Worm (Caenorhabditis elegans) whole organism, L3 larva: ENCODE data around the gene lron-5.

Source experiments
- aly-2 ChIP-seq: fragments of 150-350 bp; optimal IDR thresholded peaks from 2 replicates; lab custom pipeline; 2014; ENCODE audit warnings: missing biosample characterization, missing genetic modification characterization
- ama-1 ChIP-seq: fragments of 150-350 bp; optimal IDR thresholded peaks from 2 replicates; lab custom pipeline; 2018
- ceh-16 ChIP-seq: sonication (generic microtip); optimal IDR thresholded peaks from 2 replicates; lab custom pipeline; 2017; ENCODE audit warnings: missing biosample characterization, missing genetic modification characterization
- ceh-28 ChIP-seq: fragments of 150-350 bp; optimal IDR thresholded peaks from 2 replicates; lab custom pipeline; 2014; ENCODE audit warnings: missing biosample characterization, missing genetic modification reagents, missing genetic modification characterization
- ceh-82 ChIP-seq: fragments of 150-350 bp; optimal IDR thresholded peaks from 2 replicates; lab custom pipeline; 2014; ENCODE audit warnings: missing biosample characterization, missing genetic modification characterization
- ceh-9 ChIP-seq: sonication (generic microtip); optimal IDR thresholded peaks from 2 replicates; lab custom pipeline; 2018; ENCODE audit warnings: missing biosample characterization, missing genetic modification characterization
- egl-27 ChIP-seq: sonication (generic microtip); optimal IDR thresholded peaks from 4 replicates; lab custom pipeline; 2017; ENCODE audit warnings: missing biosample characterization, missing genetic modification reagents, missing genetic modification characterization
- elt-1 ChIP-seq: fragments of 150-350 bp; optimal IDR thresholded peaks from 2 replicates; lab custom pipeline; 2014; ENCODE audit warnings: missing biosample characterization, missing genetic modification characterization
- elt-2 ChIP-seq: sonication (generic microtip); optimal IDR thresholded peaks from 2 replicates; lab custom pipeline; 2016; ENCODE audit warnings: missing genetic modification reagents, mild to moderate bottlenecking, missing genetic modification characterization, missing compliant biosample characterization
- elt-3 ChIP-seq, 3 experiments: fragments of 150-350 bp in 1 of 3; sonication (generic microtip) in 2 of 3; optimal IDR thresholded peaks; 2 replicates in 2 of 3; 4 replicates in 1 of 3; lab custom pipeline; 2014 to 2017; ENCODE audit warnings: missing biosample characterization in 3 of 3, missing genetic modification characterization in 3 of 3
- eor-1 ChIP-seq, 2 experiments: fragments of 150-350 bp; optimal IDR thresholded peaks; 2 replicates each; lab custom pipeline; 2014 to 2018; ENCODE audit warnings: missing biosample characterization in 2 of 2, missing genetic modification characterization in 2 of 2
- fkh-10 ChIP-seq: sonication (generic microtip); optimal IDR thresholded peaks from 2 replicates; lab custom pipeline; 2017; ENCODE audit warnings: missing biosample characterization, missing genetic modification reagents, missing genetic modification characterization
- fkh-2 ChIP-seq: fragments of 150-350 bp; optimal IDR thresholded peaks from 2 replicates; lab custom pipeline; 2014; ENCODE audit warnings: missing biosample characterization, missing genetic modification reagents, missing genetic modification characterization
- fos-1 ChIP-seq: fragments of 150-350 bp; optimal IDR thresholded peaks from 2 replicates; lab custom pipeline; 2014; ENCODE audit warnings: missing biosample characterization, missing genetic modification characterization
- hmg-11 ChIP-seq: sonication (generic microtip); optimal IDR thresholded peaks from 2 replicates; lab custom pipeline; 2016; ENCODE audit warnings: missing genetic modification characterization, missing compliant biosample characterization
- jun-1 ChIP-seq: fragments of 150-350 bp; optimal IDR thresholded peaks from 2 replicates; lab custom pipeline; 2014; ENCODE audit warnings: missing biosample characterization, missing genetic modification reagents, missing genetic modification characterization
- lin-15B ChIP-seq: fragments of 150-350 bp; optimal IDR thresholded peaks from 2 replicates; lab custom pipeline; 2014; ENCODE audit warnings: missing biosample characterization, missing genetic modification characterization
- lin-39 ChIP-seq: fragments of 150-350 bp; optimal IDR thresholded peaks from 2 replicates; lab custom pipeline; 2018; ENCODE audit warnings: missing biosample characterization, missing genetic modification reagents, missing genetic modification characterization
- lsy-12 ChIP-seq: sonication (generic microtip); optimal IDR thresholded peaks from 2 replicates; lab custom pipeline; 2016; ENCODE audit warnings: mild to moderate bottlenecking, missing genetic modification characterization, missing compliant biosample characterization
- mdl-1 ChIP-seq: fragments of 150-350 bp; optimal IDR thresholded peaks from 2 replicates; lab custom pipeline; 2014; ENCODE audit warnings: missing biosample characterization, missing genetic modification characterization
- mml-1 ChIP-seq: fragments of 150-350 bp; sonication (generic microtip); optimal IDR thresholded peaks from 3 replicates; lab custom pipeline; 2014; ENCODE audit warnings: missing biosample characterization, missing genetic modification characterization
- nhr-11 ChIP-seq: fragments of 150-350 bp; optimal IDR thresholded peaks from 2 replicates; lab custom pipeline; 2014; ENCODE audit warnings: missing biosample characterization, missing genetic modification characterization
- nhr-12 ChIP-seq: fragments of 150-350 bp; optimal IDR thresholded peaks from 2 replicates; lab custom pipeline; 2014; ENCODE audit warnings: missing biosample characterization, missing genetic modification characterization
- nhr-23 ChIP-seq: fragments of 150-350 bp; optimal IDR thresholded peaks from 2 replicates; lab custom pipeline; 2014; ENCODE audit warnings: missing biosample characterization, missing genetic modification reagents, missing genetic modification characterization
- nhr-237 ChIP-seq: fragments of 150-350 bp; optimal IDR thresholded peaks from 2 replicates; lab custom pipeline; 2014; ENCODE audit warnings: missing biosample characterization, missing genetic modification characterization
- nhr-25 ChIP-seq: sonication (generic microtip); optimal IDR thresholded peaks from 2 replicates; lab custom pipeline; 2017; ENCODE audit warnings: missing biosample characterization, missing genetic modification characterization
- nhr-28 ChIP-seq: fragments of 150-350 bp; optimal IDR thresholded peaks from 2 replicates; lab custom pipeline; 2014; ENCODE audit warnings: missing biosample characterization, missing genetic modification characterization
- nhr-43 ChIP-seq: sonication (generic microtip); optimal IDR thresholded peaks from 2 replicates; lab custom pipeline; 2016; ENCODE audit warnings: mild to moderate bottlenecking, missing genetic modification characterization, missing compliant biosample characterization; ENCODE audit not compliant: poor library complexity, severe bottlenecking
- nhr-67 ChIP-seq: fragments of 150-350 bp; optimal IDR thresholded peaks from 2 replicates; lab custom pipeline; 2014; ENCODE audit warnings: missing biosample characterization, missing genetic modification characterization
- nhr-76 ChIP-seq: fragments of 150-350 bp; sonication (generic microtip); optimal IDR thresholded peaks from 5 replicates; lab custom pipeline; 2014; ENCODE audit warnings: missing biosample characterization, missing genetic modification characterization
- nhr-77 ChIP-seq: fragments of 150-350 bp; optimal IDR thresholded peaks from 2 replicates; lab custom pipeline; 2014; ENCODE audit warnings: missing biosample characterization, missing genetic modification characterization
- pha-4 ChIP-seq: fragments of 150-350 bp; optimal IDR thresholded peaks from 2 replicates; lab custom pipeline; 2014; ENCODE audit warnings: missing biosample characterization, missing genetic modification reagents, missing genetic modification characterization
- pqm-1 ChIP-seq: fragments of 150-350 bp; optimal IDR thresholded peaks from 2 replicates; lab custom pipeline; 2017; ENCODE audit warnings: missing biosample characterization, missing genetic modification characterization, inconsistent platforms
- sea-2 ChIP-seq: fragments of 150-350 bp; sonication (generic microtip); optimal IDR thresholded peaks from 4 replicates; lab custom pipeline; 2014; ENCODE audit warnings: missing biosample characterization, missing genetic modification reagents, missing genetic modification characterization
- snpc-4 ChIP-seq: fragments of 150-350 bp; optimal IDR thresholded peaks from 2 replicates; lab custom pipeline; 2014; ENCODE audit warnings: missing biosample characterization, missing genetic modification characterization
- tbx-2 ChIP-seq: sonication (generic microtip); optimal IDR thresholded peaks from 2 replicates; lab custom pipeline; 2016; ENCODE audit warnings: mild to moderate bottlenecking, missing genetic modification characterization, missing compliant biosample characterization
- unc-39 ChIP-seq: sonication (generic microtip); optimal IDR thresholded peaks from 4 replicates; lab custom pipeline; 2017; ENCODE audit warnings: missing biosample characterization, missing genetic modification characterization
- unc-62 ChIP-seq: fragments of 150-350 bp; sonication (generic microtip); optimal IDR thresholded peaks from 4 replicates; lab custom pipeline; 2014; ENCODE audit warnings: missing biosample characterization, missing genetic modification reagents, missing genetic modification characterization
- zag-1 ChIP-seq: fragments of 150-350 bp; optimal IDR thresholded peaks from 2 replicates; lab custom pipeline; 2014; ENCODE audit warnings: missing biosample characterization, missing genetic modification characterization
- ztf-11 ChIP-seq: fragments of 150-350 bp; optimal IDR thresholded peaks from 2 replicates; lab custom pipeline; 2014; ENCODE audit warnings: missing biosample characterization, missing genetic modification characterization
- ztf-4 ChIP-seq: fragments of 150-350 bp; optimal IDR thresholded peaks from 2 replicates; lab custom pipeline; 2014; ENCODE audit warnings: missing biosample characterization, missing genetic modification characterization

lron-5 gene

ce11 chrIII:4634947-4635346 is 12.1 kb downstream of the lron-5 start, which contains the start of gene clec-153:
TSS of gene clec-153 (plus strand) at chrIII:4635247.
- TF ChIP-seq aly-2 (tag; lab: Kevin White, UChicago) (no peak), nhr-77 (tag; lab: Kevin White, UChicago) (no peak), lsy-12 (no peak), fos-1 (tag; lab: Kevin White, UChicago) (no peak), egl-27 (tag; lab: Kevin White, UChicago) (no peak), eor-1 (tag; optimal IDR thresholded peaks at IDR 0.05; lab: Kevin White, UChicago) (no peak), pha-4 (tag; lab: Kevin White, UChicago) (no peak)

ce11 chrIII:4643262-4643661 is 20.4 kb downstream of the lron-5 start, which contains the start of gene pfas-1:
TSS of gene pfas-1 (minus strand) at chrIII:4643310.
- TF ChIP-seq elt-2 (tag; lab: Kevin White, UChicago) = peak; percentile 79
- no peak for TF ChIP-seq elt-3 (tag; optimal IDR thresholded peaks at IDR 0.05; lab: Kevin White, UChicago)
- peak; percentile 57 for TF ChIP-seq pqm-1 (tag; lab: Kevin White, UChicago)

- TF ChIP-seq ceh-9 (tag; lab: Kevin White, UChicago) (no peak), ceh-16 (tag; lab: Kevin White, UChicago) (no peak), ceh-82 (tag; lab: Kevin White, UChicago) (no peak), nhr-76 (tag; lab: Kevin White, UChicago) (no peak), fos-1 (tag; lab: Kevin White, UChicago) (no peak), nhr-11 (tag; lab: Kevin White, UChicago) (no peak), pqm-1 (tag; lab: Kevin White, UChicago) (no peak), hmg-11 (tag; lab: Kevin White, UChicago) (no peak), lin-39 (tag; lab: Kevin White, UChicago) (no peak), fkh-10 (GFP tag; lab: Kevin White, UChicago) (no peak), nhr-23 (tag; lab: Kevin White, UChicago) (no peak), snpc-4 (tag; lab: Kevin White, UChicago) (no peak), fkh-2 (tag; lab: Kevin White, UChicago) (no peak), tbx-2 (no peak), mdl-1 (no peak)
Measured at ce11 chrIII:4646246-4646645, 23.4 kb downstream of the lron-5 start, which contains the start of gene pqn-29. TSS of gene pqn-29 (minus strand) at chrIII:4646346.

- TF ChIP-seq nhr-43 (tag; lab: Kevin White, UChicago) = no peak
- no peak for TF ChIP-seq nhr-67
Measured at ce11 chrIII:4647341-4647740, 24.5 kb downstream of the lron-5 start.

ce11 chrIII:4647878-4648277 is 25.0 kb downstream of the lron-5 start, which contains the start of gene T23F11.6:
TSS of gene T23F11.6 (minus strand) at chrIII:4647922.
- TF ChIP-seq ztf-11 (tag; lab: Kevin White, UChicago) = no peak
- peak; percentile 59 for TF ChIP-seq pqm-1 (tag; lab: Kevin White, UChicago)
- peak; percentile 44 for TF ChIP-seq elt-2 (tag; lab: Kevin White, UChicago)

- TF ChIP-seq aly-2 (tag; lab: Kevin White, UChicago) = no peak
- TF ChIP-seq snpc-4 (tag; lab: Kevin White, UChicago) = peak; percentile 83
- TF ChIP-seq fkh-2 (tag; lab: Kevin White, UChicago) = no peak
- TF ChIP-seq lsy-12 = peak; percentile 87
- TF ChIP-seq nhr-28 (tag; lab: Kevin White, UChicago) = no peak
- TF ChIP-seq nhr-237 = no peak
- peak; percentile 15 for TF ChIP-seq ztf-4 (tag; lab: Kevin White, UChicago)
- TF ChIP-seq mml-1 (tag; lab: Kevin White, UChicago) = peak; percentile 24
- TF ChIP-seq nhr-12 (tag; lab: Kevin White, UChicago) = no peak
- no peak for TF ChIP-seq eor-1 (tag; optimal IDR thresholded peaks at IDR 0.05; lab: Kevin White, UChicago)
- TF ChIP-seq ama-1 (lab: Kevin White, UChicago) = peak; percentile 30
- peak; percentile 47 for TF ChIP-seq sea-2 (GFP tag; lab: Kevin White, UChicago)
- peak; percentile 93 for TF ChIP-seq nhr-43 (tag; lab: Kevin White, UChicago)
- peak; percentile 98 for TF ChIP-seq pqm-1 (tag; lab: Kevin White, UChicago)
- no peak for TF ChIP-seq ceh-9 (tag; lab: Kevin White, UChicago)
- peak in 1 of 3 experiments; percentile 93 for TF ChIP-seq elt-3 (tag; optimal IDR thresholded peaks at IDR 0.05; lab: Kevin White, UChicago)
- peak; percentile 92 for TF ChIP-seq nhr-23 (tag; lab: Kevin White, UChicago)
- peak; percentile 87 for TF ChIP-seq lin-15B
- no peak for TF ChIP-seq nhr-77 (tag; lab: Kevin White, UChicago)
- TF ChIP-seq elt-1 (tag; lab: Kevin White, UChicago) = peak; percentile 25
- no peak for TF ChIP-seq unc-39 (tag; lab: Kevin White, UChicago)
- TF ChIP-seq ceh-28 (tag; lab: Kevin White, UChicago) = peak; percentile 95
- no peak for TF ChIP-seq zag-1
- peak; percentile 56 for TF ChIP-seq unc-62
- TF ChIP-seq mdl-1 = peak; percentile 99
- TF ChIP-seq egl-27 (tag; lab: Kevin White, UChicago) = peak; percentile 35
- peak; percentile 93 for TF ChIP-seq jun-1 (tag; lab: Kevin White, UChicago)
- no peak for TF ChIP-seq nhr-67
- TF ChIP-seq lin-39 (tag; lab: Kevin White, UChicago) = peak; percentile 90
- peak; percentile 98 for TF ChIP-seq nhr-25 (tag; lab: Kevin White, UChicago)
Measured at ce11 chrIII:4649363-4649768, 26.5 kb downstream of the lron-5 start.
